Worm (Caenorhabditis elegans) whole organism, late embryonic: ENCODE results near the gene C02F4.4.

ENCODE experiments used
- C38D4.7 ChIP-seq: fragments of 200-800 bp; sonication (Bioruptor generic); optimal IDR thresholded peaks from 2 replicates; lab custom pipeline; 2018; ENCODE audit warnings: mild to moderate bottlenecking, missing genetic modification characterization, moderate library complexity, missing compliant biosample characterization
- F13H6.1 ChIP-seq: sonication (generic microtip); optimal IDR thresholded peaks from 2 replicates; lab custom pipeline; 2016; ENCODE audit warnings: missing genetic modification characterization, missing compliant biosample characterization
- K09A11.1 ChIP-seq: sonication (generic microtip); optimal IDR thresholded peaks from 2 replicates; lab custom pipeline; 2017; ENCODE audit warnings: antibody characterized with exemption, mild to moderate bottlenecking, missing genetic modification characterization, missing compliant biosample characterization; ENCODE audit not compliant: insufficient read depth
- T23F11.4 ChIP-seq: fragments of 200-800 bp; sonication (Bioruptor generic); optimal IDR thresholded peaks from 2 replicates; lab custom pipeline; 2018; ENCODE audit warnings: mild to moderate bottlenecking, missing genetic modification characterization, missing compliant biosample characterization
- ahr-1 ChIP-seq: sonication (generic microtip); optimal IDR thresholded peaks from 2 replicates; lab custom pipeline; 2016; ENCODE audit warnings: missing genetic modification characterization, missing compliant biosample characterization
- ama-1 ChIP-seq: fragments of 150-350 bp; optimal IDR thresholded peaks from 2 replicates; lab custom pipeline; 2014
- ceh-14 ChIP-seq: sonication (generic microtip); optimal IDR thresholded peaks from 2 replicates; lab custom pipeline; 2016; ENCODE audit warnings: missing genotype, missing genetic modification characterization, missing compliant biosample characterization
- ceh-18 ChIP-seq: sonication (generic microtip); optimal IDR thresholded peaks from 2 replicates; lab custom pipeline; 2016; ENCODE audit warnings: missing genetic modification characterization, missing compliant biosample characterization
- ceh-19 ChIP-seq: fragments of 200-800 bp; sonication (Bioruptor generic); optimal IDR thresholded peaks from 2 replicates; lab custom pipeline; 2018; ENCODE audit warnings: mild to moderate bottlenecking, missing genetic modification characterization, missing compliant biosample characterization
- ceh-2 ChIP-seq: sonication (generic microtip); optimal IDR thresholded peaks from 2 replicates; lab custom pipeline; 2016; ENCODE audit warnings: missing genotype, missing genetic modification characterization, missing compliant biosample characterization
- ceh-24 ChIP-seq: sonication (generic microtip); optimal IDR thresholded peaks from 2 replicates; lab custom pipeline; 2016; ENCODE audit warnings: mild to moderate bottlenecking, missing genetic modification characterization, missing compliant biosample characterization
- ceh-34 ChIP-seq: sonication (generic microtip); optimal IDR thresholded peaks from 2 replicates; lab custom pipeline; 2016; ENCODE audit warnings: mild to moderate bottlenecking, missing genetic modification characterization, missing compliant biosample characterization
- ceh-45 ChIP-seq: fragments of 200-800 bp; sonication (Bioruptor generic); IDR thresholded peaks from 2 replicates; pipeline ENCODE4 v1.3.6; 2022; ENCODE audit warnings: missing genetic modification reagents, missing genetic modification characterization, missing compliant biosample characterization
- ceh-6 ChIP-seq: fragments of 200-800 bp; sonication (Bioruptor generic); optimal IDR thresholded peaks from 2 replicates; lab custom pipeline; 2018; ENCODE audit warnings: mild to moderate bottlenecking, missing genetic modification characterization, missing compliant biosample characterization
- elt-2 ChIP-seq: sonication (generic microtip); optimal IDR thresholded peaks from 2 replicates; lab custom pipeline; 2016; ENCODE audit warnings: missing genetic modification reagents, missing genetic modification characterization, missing compliant biosample characterization
- eyg-1 ChIP-seq: sonication (generic microtip); optimal IDR thresholded peaks from 2 replicates; lab custom pipeline; 2016; ENCODE audit warnings: missing genotype, missing genetic modification characterization, missing compliant biosample characterization
- fax-1 ChIP-seq: sonication (generic microtip); optimal IDR thresholded peaks from 2 replicates; lab custom pipeline; 2016; ENCODE audit warnings: missing genotype, missing genetic modification characterization, missing compliant biosample characterization
- hlh-30 ChIP-seq: sonication (generic microtip); optimal IDR thresholded peaks from 2 replicates; lab custom pipeline; 2017; ENCODE audit warnings: antibody characterized with exemption, missing genetic modification characterization, missing compliant biosample characterization; ENCODE audit not compliant: insufficient read depth
- hlh-8 ChIP-seq: sonication (generic microtip); optimal IDR thresholded peaks from 2 replicates; lab custom pipeline; 2016; ENCODE audit warnings: missing genotype, missing genetic modification characterization, missing compliant biosample characterization
- lim-6 ChIP-seq: sonication (generic microtip); optimal IDR thresholded peaks from 2 replicates; lab custom pipeline; 2016; ENCODE audit warnings: missing genetic modification characterization, missing compliant biosample characterization
- lin-11 ChIP-seq: fragments of 200-800 bp; sonication (Bioruptor generic); optimal IDR thresholded peaks from 2 replicates; lab custom pipeline; 2018; ENCODE audit warnings: mild to moderate bottlenecking, missing genetic modification characterization, missing compliant biosample characterization
- mec-3 ChIP-seq: sonication (generic microtip); optimal IDR thresholded peaks from 2 replicates; lab custom pipeline; 2016; ENCODE audit warnings: borderline replicate concordance, missing genetic modification characterization, missing compliant biosample characterization
- nfya-1 ChIP-seq: sonication (generic microtip); optimal IDR thresholded peaks from 2 replicates; lab custom pipeline; 2017; ENCODE audit warnings: missing genetic modification characterization, mild to moderate bottlenecking, missing compliant biosample characterization, antibody characterized with exemption, moderate library complexity
- npax-4 ChIP-seq: sonication (generic microtip); optimal IDR thresholded peaks from 2 replicates; lab custom pipeline; 2016; ENCODE audit warnings: missing genetic modification characterization, missing compliant biosample characterization
- pha-2 ChIP-seq: sonication (generic microtip); optimal IDR thresholded peaks from 2 replicates; lab custom pipeline; 2017; ENCODE audit warnings: mild to moderate bottlenecking, missing genetic modification characterization, missing compliant biosample characterization
- pha-4 ChIP-seq: fragments of 150-350 bp; optimal IDR thresholded peaks from 2 replicates; lab custom pipeline; 2018; ENCODE audit warnings: missing biosample characterization, missing genetic modification reagents, missing genetic modification characterization
- pros-1 ChIP-seq: fragments of 150-350 bp; optimal IDR thresholded peaks from 2 replicates; lab custom pipeline; 2014; ENCODE audit warnings: missing biosample characterization, missing genetic modification reagents, missing genetic modification characterization
- rnt-1 ChIP-seq: sonication (generic microtip); optimal IDR thresholded peaks from 2 replicates; lab custom pipeline; 2016; ENCODE audit warnings: missing genetic modification characterization, missing compliant biosample characterization
- sdc-2 ChIP-seq: sonication (generic microtip); optimal IDR thresholded peaks from 2 replicates; lab custom pipeline; 2016; ENCODE audit warnings: missing genotype, missing genetic modification characterization, missing compliant biosample characterization
- syd-9 ChIP-seq: sonication (generic microtip); optimal IDR thresholded peaks from 2 replicates; lab custom pipeline; 2016; ENCODE audit warnings: mild to moderate bottlenecking, missing genetic modification characterization, moderate library complexity, missing compliant biosample characterization
- unc-42 ChIP-seq: sonication (generic microtip); optimal IDR thresholded peaks from 2 replicates; lab custom pipeline; 2016; ENCODE audit warnings: missing genotype, missing genetic modification characterization, missing compliant biosample characterization
- unc-55 ChIP-seq: sonication (generic microtip); optimal IDR thresholded peaks from 2 replicates; lab custom pipeline; 2017; ENCODE audit warnings: missing biosample characterization, missing genetic modification reagents, missing genetic modification characterization
- unc-86 ChIP-seq: sonication (generic microtip); optimal IDR thresholded peaks from 2 replicates; lab custom pipeline; 2016; ENCODE audit warnings: missing genetic modification characterization, missing compliant biosample characterization
- ztf-16 ChIP-seq: sonication (generic microtip); optimal IDR thresholded peaks from 2 replicates; lab custom pipeline; 2017; ENCODE audit warnings: missing genetic modification characterization, missing compliant biosample characterization

C02F4.4 gene

ce11 chrIV:10513266-10513665 is 1.8 kb downstream of the C02F4.4 start:
- TF ChIP-seq pros-1 (tag; lab: Kevin White, UChicago) (no peak), pha-4 (tag; lab: Kevin White, UChicago) (no peak), ceh-14 (tag; lab: Kevin White, UChicago) (no peak)

- TF ChIP-seq hlh-8 (tag; lab: Kevin White, UChicago) (peak; percentile 73), unc-55 (GFP tag; lab: Kevin White, UChicago) (peak; percentile 52), ama-1 (lab: Kevin White, UChicago) (no peak), hlh-30 (tag; lab: Kevin White, UChicago) (peak; percentile 32), rnt-1 (tag; lab: Kevin White, UChicago) (peak; percentile 25), ceh-18 (tag; lab: Kevin White, UChicago) (peak; percentile 9), ceh-19 (GFP tag; lab: Kevin White, UChicago) (no peak)
Measured at ce11 chrIV:10512752-10513151, 2.3 kb downstream of the C02F4.4 start.

- TF ChIP-seq ahr-1 (tag; lab: Kevin White, UChicago) (no peak), lin-11 (no peak), npax-4 (tag; lab: Kevin White, UChicago) (no peak), hlh-30 (tag; lab: Kevin White, UChicago) (no peak), ceh-2 (tag; lab: Kevin White, UChicago) (no peak), ceh-18 (tag; lab: Kevin White, UChicago) (no peak), lim-6 (tag; lab: Kevin White, UChicago) (no peak), ceh-45 (no peak), pros-1 (tag; lab: Kevin White, UChicago) (no peak), ceh-6 (GFP tag; lab: Kevin White, UChicago) (no peak), ceh-24 (no peak), sdc-2 (tag; lab: Kevin White, UChicago) (no peak), unc-55 (GFP tag; lab: Kevin White, UChicago) (no peak), T23F11.4 (no peak), K09A11.1 (no peak)
- TF ChIP-seq, all 69 proteins: peak for 0
Measured at ce11 chrIV:10511432-10511831, 3.6 kb downstream of the C02F4.4 start.

- peak; percentile 93 for TF ChIP-seq unc-42 (tag; lab: Kevin White, UChicago)
- no peak for TF ChIP-seq unc-86
- TF ChIP-seq ceh-2 (tag; lab: Kevin White, UChicago): no peak
- no peak for TF ChIP-seq pros-1 (tag; lab: Kevin White, UChicago)
- TF ChIP-seq eyg-1: no peak
- no peak for TF ChIP-seq pha-4 (tag; lab: Kevin White, UChicago)
- no peak for TF ChIP-seq elt-2
- TF ChIP-seq nfya-1 (tag; lab: Kevin White, UChicago): no peak
- TF ChIP-seq F13H6.1 (tag; lab: Kevin White, UChicago): no peak
Measured at ce11 chrIV:10507586-10507985, 7.4 kb downstream of the C02F4.4 start.

- no peak for TF ChIP-seq C38D4.7
- no peak for TF ChIP-seq eyg-1
- TF ChIP-seq ceh-34: no peak
- peak; percentile 59 for TF ChIP-seq elt-2
- no peak for TF ChIP-seq hlh-30 (tag; lab: Kevin White, UChicago)
- TF ChIP-seq T23F11.4: no peak
- TF ChIP-seq unc-42 (tag; lab: Kevin White, UChicago): peak; percentile 9
- no peak for TF ChIP-seq pha-2 (tag; lab: Kevin White, UChicago)
- TF ChIP-seq fax-1 (tag; lab: Kevin White, UChicago): no peak
- TF ChIP-seq nfya-1 (tag; lab: Kevin White, UChicago): no peak
- TF ChIP-seq mec-3 (tag; lab: Kevin White, UChicago): no peak
- TF ChIP-seq pha-4 (tag; lab: Kevin White, UChicago): no peak
- no peak for TF ChIP-seq syd-9 (tag; lab: Kevin White, UChicago)
- no peak for TF ChIP-seq ztf-16 (tag; lab: Kevin White, UChicago)
Measured at ce11 chrIV:10506016-10506415, 9.0 kb downstream of the C02F4.4 start.
